Fruit fly (Drosophila melanogaster) whole organism, embryonic: ENCODE measurements around the gene Spt3.

Experiments used
- CG10209 ChIP-seq: fragments of 200-800 bp; sonication (Bioruptor generic); optimal IDR thresholded peaks from 3 replicates; lab custom pipeline; 2017; ENCODE audit warnings: missing biosample characterization, mild to moderate bottlenecking, missing genetic modification characterization, missing genetic modification reagents
- CG10959 ChIP-seq: fragments of 200-800 bp; sonication (Bioruptor generic); IDR thresholded peaks from 2 replicates; pipeline ENCODE4 v1.3.6; 2022; ENCODE audit warnings: missing biosample characterization, missing genetic modification characterization
- CG11560 ChIP-seq: fragments of 200-800 bp; sonication (Bioruptor generic); IDR thresholded peaks from 3 replicates; pipeline ENCODE4 v1.3.6; 2022; ENCODE audit warnings: missing biosample characterization, missing genetic modification characterization
- CG11696 ChIP-seq: fragments of 200-800 bp; sonication (Bioruptor generic); IDR thresholded peaks from 2 replicates; pipeline ENCODE4 v1.3.6; 2022; ENCODE audit warnings: missing biosample characterization, missing genetic modification characterization
- CG15514 ChIP-seq: fragments of 200-800 bp; sonication (Bioruptor generic); optimal IDR thresholded peaks from 3 replicates; lab custom pipeline; 2017; ENCODE audit warnings: missing biosample characterization, missing genetic modification characterization, mild to moderate bottlenecking, moderate library complexity, missing genetic modification reagents
- CG2129 ChIP-seq: fragments of 200-800 bp; sonication (Bioruptor generic); IDR thresholded peaks from 2 replicates; pipeline ENCODE4 v1.3.6; 2022; ENCODE audit warnings: missing biosample characterization, missing genetic modification characterization; ENCODE audit not compliant: partially characterized antibody
- CG2678 ChIP-seq: fragments of 200-800 bp; sonication (Bioruptor generic); optimal IDR thresholded peaks from 3 replicates; lab custom pipeline; 2019; ENCODE audit warnings: missing biosample characterization, mild to moderate bottlenecking, missing genetic modification characterization, moderate library complexity
- CG2875 ChIP-seq: fragments of 200-800 bp; sonication (Bioruptor generic); optimal IDR thresholded peaks from 2 replicates; lab custom pipeline; 2017; ENCODE audit warnings: missing biosample characterization, mild to moderate bottlenecking, missing genetic modification characterization, missing genetic modification reagents
- CG30020 ChIP-seq: fragments of 200-800 bp; optimal IDR thresholded peaks from 2 replicates; lab custom pipeline; 2019; ENCODE audit warnings: missing biosample characterization, mild to moderate bottlenecking, missing genetic modification characterization, moderate library complexity
- CG32532 ChIP-seq: fragments of 200-800 bp; sonication (Bioruptor generic); IDR thresholded peaks from 2 replicates; pipeline ENCODE4 v1.3.6; 2022; ENCODE audit warnings: missing biosample characterization, missing genetic modification characterization
- CG4424 ChIP-seq: fragments of 200-800 bp; sonication (Bioruptor generic); optimal IDR thresholded peaks from 3 replicates; lab custom pipeline; 2016; ENCODE audit warnings: missing biosample characterization, missing genetic modification characterization
- CG4854 ChIP-seq: fragments of 200-800 bp; sonication (Bioruptor generic); optimal IDR thresholded peaks from 2 replicates; lab custom pipeline; 2016; ENCODE audit warnings: missing biosample characterization, missing genetic modification characterization, inconsistent platforms
- CG5245 ChIP-seq: fragments of 200-800 bp; sonication (Bioruptor generic); optimal IDR thresholded peaks from 3 replicates; lab custom pipeline; 2016; ENCODE audit warnings: missing biosample characterization, missing genetic modification characterization
- CG9797 ChIP-seq: fragments of 200-800 bp; sonication (Bioruptor generic); optimal IDR thresholded peaks from 3 replicates; lab custom pipeline; 2018; ENCODE audit warnings: missing biosample characterization, mild to moderate bottlenecking, missing genetic modification characterization
- D ChIP-seq, 2 experiments: fragments of 200-800 bp in 1 of 2; fragments of >200 bp in 1 of 2; sonication (Bioruptor generic) in 1 of 2; optimal IDR thresholded peaks; 2 replicates in 1 of 2; 3 replicates in 1 of 2; lab custom pipeline; 2017; ENCODE audit warnings: mild to moderate bottlenecking in 1 of 2, missing biosample characterization in 1 of 2, missing genetic modification characterization in 1 of 2, missing genetic modification reagents in 1 of 2
- Fer3 ChIP-seq: fragments of 200-800 bp; sonication (Bioruptor generic); optimal IDR thresholded peaks from 2 replicates; lab custom pipeline; 2018; ENCODE audit warnings: missing biosample characterization, mild to moderate bottlenecking, missing genetic modification characterization, moderate library complexity
- Gug ChIP-seq: fragments of 200-800 bp; sonication (Bioruptor generic); IDR thresholded peaks from 4 replicates; pipeline ENCODE4 v1.3.6; 2022; ENCODE audit warnings: missing biosample characterization, missing genetic modification characterization
- HHEX ChIP-seq: fragments of 200-800 bp; sonication (Bioruptor generic); optimal IDR thresholded peaks from 3 replicates; lab custom pipeline; 2017; ENCODE audit warnings: missing biosample characterization, mild to moderate bottlenecking, missing genetic modification characterization, missing genetic modification reagents
- HLH54F ChIP-seq: fragments of 200-800 bp; sonication (Bioruptor generic); optimal IDR thresholded peaks from 3 replicates; lab custom pipeline; 2016; ENCODE audit warnings: missing biosample characterization, missing genetic modification characterization
- HLHmδ ChIP-seq: fragments of 200-800 bp; sonication (Bioruptor generic); optimal IDR thresholded peaks from 2 replicates; lab custom pipeline; 2018; ENCODE audit warnings: missing biosample characterization, mild to moderate bottlenecking, missing genetic modification characterization, moderate library complexity
- Lhr ChIP-seq: fragments of 200-800 bp; sonication (Bioruptor generic); optimal IDR thresholded peaks from 3 replicates; lab custom pipeline; 2017; ENCODE audit warnings: mild to moderate bottlenecking, missing biosample characterization, missing genetic modification reagents, missing genetic modification characterization
- Mad ChIP-seq: fragments of 200-800 bp; sonication (Bioruptor generic); optimal IDR thresholded peaks from 2 replicates; lab custom pipeline; 2016; ENCODE audit warnings: missing biosample characterization, missing genetic modification characterization
- Myb ChIP-seq: fragments of 200-800 bp; sonication (Bioruptor generic); optimal IDR thresholded peaks from 2 replicates; lab custom pipeline; 2016; ENCODE audit warnings: missing biosample characterization, missing genetic modification characterization
- Sox102F ChIP-seq: fragments of 200-800 bp; sonication (Bioruptor generic); optimal IDR thresholded peaks from 2 replicates; lab custom pipeline; 2018; ENCODE audit warnings: missing biosample characterization, mild to moderate bottlenecking, missing genetic modification characterization, moderate library complexity
- Sry-β ChIP-seq: fragments of 200-800 bp; sonication (Bioruptor generic); optimal IDR thresholded peaks from 2 replicates; lab custom pipeline; 2018; ENCODE audit warnings: missing biosample characterization, mild to moderate bottlenecking, missing genetic modification characterization, moderate library complexity
- Stat92E ChIP-seq, 3 experiments: fragments of >200 bp in 2 of 3; fragments of 200-800 bp in 1 of 3; sonication (Bioruptor generic) in 1 of 3; optimal IDR thresholded peaks; 2 replicates each; lab custom pipeline; 2017 to 2019; ENCODE audit warnings: missing biosample characterization in 3 of 3, missing genetic modification characterization in 3 of 3, mild to moderate bottlenecking in 1 of 3, moderate library complexity in 1 of 3
- amos ChIP-seq: fragments of 200-800 bp; sonication (Bioruptor generic); IDR thresholded peaks from 2 replicates; pipeline ENCODE4 v1.3.6; 2022; ENCODE audit warnings: missing biosample characterization, missing genetic modification characterization; ENCODE audit not compliant: partially characterized antibody
- ato ChIP-seq: fragments of 200-800 bp; sonication (Bioruptor generic); IDR thresholded peaks from 2 replicates; pipeline ENCODE4 v1.3.6; 2022; ENCODE audit warnings: missing biosample characterization, missing genetic modification characterization; ENCODE audit not compliant: partially characterized antibody
- bigmax ChIP-seq: fragments of 200-800 bp; sonication (Bioruptor generic); optimal IDR thresholded peaks from 2 replicates; lab custom pipeline; 2018; ENCODE audit warnings: missing biosample characterization, mild to moderate bottlenecking, missing genetic modification characterization
- br ChIP-seq: fragments of >200 bp; optimal IDR thresholded peaks from 2 replicates; lab custom pipeline; 2017
- caup ChIP-seq: fragments of 200-800 bp; sonication (Bioruptor generic); optimal IDR thresholded peaks from 3 replicates; lab custom pipeline; 2017; ENCODE audit warnings: missing biosample characterization, mild to moderate bottlenecking, missing genetic modification characterization, moderate library complexity; ENCODE audit not compliant: severe bottlenecking
- ci ChIP-seq: fragments of 200-800 bp; sonication (Bioruptor generic); IDR thresholded peaks from 3 replicates; pipeline ENCODE4 v1.3.6; 2022; ENCODE audit warnings: missing biosample characterization, missing genetic modification characterization
- disco-r ChIP-seq: fragments of 200-800 bp; sonication (Bioruptor generic); optimal IDR thresholded peaks from 2 replicates; lab custom pipeline; 2016; ENCODE audit warnings: missing biosample characterization, missing genetic modification characterization
- dysf ChIP-seq: fragments of 200-800 bp; sonication (Bioruptor generic); IDR thresholded peaks from 3 replicates; pipeline ENCODE4 v1.3.6; 2022; ENCODE audit warnings: missing biosample characterization, missing genetic modification characterization
- fu2 ChIP-seq: fragments of 200-800 bp; sonication (Bioruptor generic); optimal IDR thresholded peaks from 2 replicates; lab custom pipeline; 2016; ENCODE audit warnings: missing biosample characterization, missing genetic modification characterization
- gsb-n ChIP-seq: fragments of 200-800 bp; sonication (Bioruptor generic); optimal IDR thresholded peaks from 3 replicates; lab custom pipeline; 2018; ENCODE audit warnings: missing biosample characterization, mild to moderate bottlenecking, missing genetic modification characterization
- ind ChIP-seq: fragments of 200-800 bp; sonication (Bioruptor generic); optimal IDR thresholded peaks from 3 replicates; lab custom pipeline; 2016; ENCODE audit warnings: missing biosample characterization, missing genetic modification characterization
- kni ChIP-seq: fragments of 200-800 bp; sonication (Bioruptor generic); optimal IDR thresholded peaks from 3 replicates; lab custom pipeline; 2017; ENCODE audit warnings: mild to moderate bottlenecking, missing biosample characterization, missing genetic modification reagents, missing genetic modification characterization
- mam ChIP-seq: fragments of 200-800 bp; sonication (Bioruptor generic); optimal IDR thresholded peaks from 3 replicates; lab custom pipeline; 2016; ENCODE audit warnings: missing biosample characterization, missing genetic modification characterization
- mirr ChIP-seq: fragments of 200-800 bp; sonication (Bioruptor generic); optimal IDR thresholded peaks from 3 replicates; lab custom pipeline; 2018; ENCODE audit warnings: missing biosample characterization, mild to moderate bottlenecking, missing genetic modification characterization
- ranshi ChIP-seq: fragments of 200-800 bp; sonication (Bioruptor generic); IDR thresholded peaks from 2 replicates; pipeline ENCODE4 v1.3.6; 2022; ENCODE audit warnings: missing biosample characterization, missing genetic modification characterization
- sc ChIP-seq, 3 experiments: fragments of >200 bp in 2 of 3; fragments of 200-800 bp in 1 of 3; sonication (Bioruptor generic) in 1 of 3; optimal IDR thresholded peaks; 2 replicates in 2 of 3; 3 replicates in 1 of 3; lab custom pipeline; 2017; ENCODE audit warnings: mild to moderate bottlenecking in 1 of 3, missing biosample characterization in 1 of 3, missing genetic modification characterization in 1 of 3, missing genetic modification reagents in 1 of 3
- sens ChIP-seq: fragments of 200-800 bp; sonication (Bioruptor generic); peaks from one replicate; lab custom pipeline; 2016; ENCODE audit warnings: missing biosample characterization, missing genetic modification characterization
- sisA ChIP-seq: fragments of 200-800 bp; sonication (Bioruptor generic); IDR thresholded peaks from 2 replicates; pipeline ENCODE4 v1.3.6; 2022; ENCODE audit warnings: missing biosample characterization, missing genetic modification characterization
- so ChIP-seq: fragments of 200-800 bp; sonication (Bioruptor generic); IDR thresholded peaks from 3 replicates; pipeline ENCODE4 v1.3.6; 2022; ENCODE audit warnings: missing biosample characterization, missing genetic modification characterization
- tio ChIP-seq: fragments of 200-800 bp; sonication (Bioruptor generic); optimal IDR thresholded peaks from 2 replicates; lab custom pipeline; 2017; ENCODE audit warnings: missing biosample characterization, missing genetic modification characterization, inconsistent platforms
- trem ChIP-seq: fragments of 200-800 bp; optimal IDR thresholded peaks from 3 replicates; lab custom pipeline; 2019; ENCODE audit warnings: missing biosample characterization, mild to moderate bottlenecking, missing genetic modification characterization, moderate library complexity
- zen ChIP-seq: fragments of 200-800 bp; sonication (Bioruptor generic); optimal IDR thresholded peaks from 3 replicates; lab custom pipeline; 2018; ENCODE audit warnings: missing biosample characterization, mild to moderate bottlenecking, missing genetic modification characterization, moderate library complexity

The Spt3 gene

dm6 chr3R:11992934-11993670 is 23.9 kb upstream of the Spt3 start, which contains the start of gene mfas (continued):
- no peak for TF ChIP-seq fu2 (GFP tag; lab: Kevin White, UChicago)
- TF ChIP-seq ato (GFP tag; lab: Robert Waterston, UW): no peak
- no peak for TF ChIP-seq HLHmδ (GFP tag; lab: Kevin White, UChicago)
- no peak for TF ChIP-seq so
- TF ChIP-seq CG9797: no peak
- TF ChIP-seq CG2875 (GFP tag; lab: Kevin White, UChicago): peak; percentile 43
- TF ChIP-seq HHEX (GFP tag; lab: Kevin White, UChicago): peak; percentile 17
- no peak for TF ChIP-seq sisA (GFP tag; lab: Robert Waterston, UW)
- no peak for TF ChIP-seq Mad
- no peak for TF ChIP-seq Stat92E (GFP tag; optimal IDR thresholded peaks at IDR 0.05; lab: Kevin White, UChicago)
- TF ChIP-seq mirr (GFP tag; lab: Kevin White, UChicago): peak; percentile 29
- TF ChIP-seq CG4424: no peak
- no peak for TF ChIP-seq CG11560 (tag; lab: Robert Waterston, UW)
- peak; percentile 14 for TF ChIP-seq Sox102F (GFP tag; lab: Kevin White, UChicago)
- no peak for TF ChIP-seq Myb (GFP tag; lab: Kevin White, UChicago)
- TF ChIP-seq trem (tag; lab: Kevin White, UChicago): no peak
- TF ChIP-seq Lhr: no peak
- no peak for TF ChIP-seq tio (GFP tag; lab: Kevin White, UChicago)
- no peak for TF ChIP-seq ind (GFP tag; lab: Kevin White, UChicago)
- no peak; the same call in 1 of the 2 replicates for TF ChIP-seq CG32532 (GFP tag; lab: Robert Waterston, UW)
- TF ChIP-seq caup (GFP tag; lab: Kevin White, UChicago): peak; percentile 23
- no peak for TF ChIP-seq CG10959 (GFP tag; lab: Robert Waterston, UW)
- TF ChIP-seq kni: peak; percentile 39
- TF ChIP-seq mam: no peak
- TF ChIP-seq CG2678: no peak
- TF ChIP-seq sens (GFP tag; lab: Kevin White, UChicago): peak; percentile 66
- TF ChIP-seq amos (GFP tag; lab: Robert Waterston, UW): no peak; the same call in 1 of the 2 replicates
- no peak for TF ChIP-seq CG15514
- no peak for TF ChIP-seq zen (tag; lab: Kevin White, UChicago)
- TF ChIP-seq gsb-n: peak; percentile 37
- TF ChIP-seq Gug: no peak
- TF ChIP-seq CG2129 (GFP tag; lab: Robert Waterston, UW): no peak
- TF ChIP-seq CG10209 (GFP tag; lab: Kevin White, UChicago): no peak
- no peak for TF ChIP-seq CG4854
- TF ChIP-seq dysf (GFP tag; lab: Robert Waterston, UW): no peak
- TF ChIP-seq disco-r (GFP tag; lab: Kevin White, UChicago): no peak
- TF ChIP-seq Sry-β (GFP tag; lab: Kevin White, UChicago): no peak
- TF ChIP-seq CG5245 (GFP tag; lab: Kevin White, UChicago): no peak
- no peak for TF ChIP-seq br (lab: Kevin White, UChicago)
- TF ChIP-seq ranshi: no peak
- no peak for TF ChIP-seq CG11696 (GFP tag; lab: Robert Waterston, UW)
- no peak for TF ChIP-seq bigmax
- TF ChIP-seq Fer3: no peak
- TF ChIP-seq ci (GFP tag; lab: Robert Waterston, UW): peak; percentile 54; the same call in 1 of the 3 replicates
- TF ChIP-seq CG30020: no peak
- no peak for TF ChIP-seq HLH54F
- TF ChIP-seq D (optimal IDR thresholded peaks at IDR 0.05; lab: Kevin White, UChicago): no peak
- TF ChIP-seq D (GFP tag; optimal IDR thresholded peaks at IDR 0.05; lab: Kevin White, UChicago): no peak
- no peak for TF ChIP-seq sc (optimal IDR thresholded peaks at IDR 0.05; lab: Kevin White, UChicago)
- peak; percentile 15 for TF ChIP-seq sc (GFP tag; optimal IDR thresholded peaks at IDR 0.05; lab: Kevin White, UChicago)
